Worm (Caenorhabditis elegans) whole organism, young adult: ENCODE results near the gene D1025.10.

Source experiments
- B0019.2 ChIP-seq: fragments of 200-800 bp; sonication (Bioruptor generic); conservative IDR thresholded peaks from 2 replicates; pipeline ENCODE4 v1.3.6; 2022; ENCODE audit warnings: missing genetic modification reagents, missing genetic modification characterization, missing compliant biosample characterization
- C06A6.2 ChIP-seq: fragments of 200-800 bp; sonication (Bioruptor generic); conservative IDR thresholded peaks from 2 replicates; pipeline ENCODE4 v1.3.6; 2022; ENCODE audit warnings: missing genetic modification characterization, missing compliant biosample characterization
- D2030.7 ChIP-seq: fragments of 200-800 bp; sonication (Bioruptor generic); IDR thresholded peaks from 2 replicates; pipeline ENCODE4 v1.3.6; 2022; ENCODE audit warnings: missing genetic modification reagents, missing genetic modification characterization, missing compliant biosample characterization
- F22D6.2 ChIP-seq: sonication (generic microtip); optimal IDR thresholded peaks from 2 replicates; lab custom pipeline; 2016; ENCODE audit warnings: mild to moderate bottlenecking, missing genetic modification characterization, missing compliant biosample characterization
- F23B12.7 ChIP-seq: sonication (generic microtip); optimal IDR thresholded peaks from 2 replicates; lab custom pipeline; 2017; ENCODE audit warnings: missing genetic modification characterization, mild to moderate bottlenecking, missing compliant biosample characterization, antibody characterized with exemption, moderate library complexity; ENCODE audit not compliant: insufficient read depth
- F37B4.10 ChIP-seq: fragments of 200-800 bp; sonication (Bioruptor generic); IDR thresholded peaks from 2 replicates; pipeline ENCODE4 v1.3.6; 2022; ENCODE audit warnings: missing genetic modification characterization, missing compliant biosample characterization
- K11D2.4 ChIP-seq: fragments of 200-800 bp; sonication (Bioruptor generic); IDR thresholded peaks from 2 replicates; pipeline ENCODE4 v1.3.6; 2022; ENCODE audit warnings: missing genetic modification reagents, missing genetic modification characterization, missing compliant biosample characterization
- K12H6.12 ChIP-seq: fragments of 200-800 bp; sonication (Bioruptor generic); optimal IDR thresholded peaks from 2 replicates; lab custom pipeline; 2018; ENCODE audit warnings: mild to moderate bottlenecking, missing genetic modification characterization, missing compliant biosample characterization
- Y56A3A.18 ChIP-seq: fragments of 200-800 bp; sonication (Bioruptor generic); IDR thresholded peaks from 2 replicates; pipeline ENCODE4 v1.3.6; 2022; ENCODE audit warnings: missing genetic modification reagents, missing genetic modification characterization, missing compliant biosample characterization
- ZK185.1 ChIP-seq: sonication (generic microtip); optimal IDR thresholded peaks from 2 replicates; lab custom pipeline; 2016; ENCODE audit warnings: mild to moderate bottlenecking, missing genetic modification characterization, missing compliant biosample characterization; ENCODE audit not compliant: poor library complexity, severe bottlenecking
- attf-3 ChIP-seq: fragments of 200-800 bp; sonication (Bioruptor generic); conservative IDR thresholded peaks from 2 replicates; pipeline ENCODE4 v1.3.6; 2022; ENCODE audit warnings: missing genetic modification reagents, missing genetic modification characterization, missing compliant biosample characterization
- attf-5 ChIP-seq: fragments of 200-800 bp; sonication (Bioruptor generic); optimal IDR thresholded peaks from 2 replicates; lab custom pipeline; 2018; ENCODE audit warnings: mild to moderate bottlenecking, missing genetic modification characterization, missing compliant biosample characterization
- cebp-1 ChIP-seq, 2 experiments: fragments of 200-800 bp in 1 of 2; sonication (Bioruptor generic) in 1 of 2; sonication (generic microtip) in 1 of 2; IDR thresholded peaks in 1 of 2; optimal IDR thresholded peaks in 1 of 2; 2 replicates each; pipeline versions ENCODE4 v1.3.6 to Lab custom; 2017 to 2022; ENCODE audit warnings: missing compliant biosample characterization in 2 of 2, missing genetic modification characterization in 2 of 2, mild to moderate bottlenecking in 1 of 2, missing genetic modification reagents in 1 of 2, moderate library complexity in 1 of 2
- ceh-100 ChIP-seq: fragments of 200-800 bp; sonication (Bioruptor generic); IDR thresholded peaks from 2 replicates; pipeline ENCODE4 v1.3.6; 2022; ENCODE audit warnings: missing genetic modification reagents, missing genetic modification characterization, missing compliant biosample characterization
- ceh-27 ChIP-seq: fragments of 200-800 bp; sonication (Bioruptor generic); optimal IDR thresholded peaks from 2 replicates; lab custom pipeline; 2018; ENCODE audit warnings: mild to moderate bottlenecking, missing genetic modification characterization, moderate library complexity, missing compliant biosample characterization
- chd-7 ChIP-seq: sonication (generic microtip); optimal IDR thresholded peaks from 2 replicates; lab custom pipeline; 2016; ENCODE audit warnings: mild to moderate bottlenecking, missing genetic modification characterization, moderate library complexity, missing compliant biosample characterization
- die-1 ChIP-seq: sonication (generic microtip); optimal IDR thresholded peaks from 2 replicates; lab custom pipeline; 2016; ENCODE audit warnings: missing genotype, mild to moderate bottlenecking, missing genetic modification characterization, missing compliant biosample characterization
- egl-18 ChIP-seq: fragments of 200-800 bp; sonication (Bioruptor generic); IDR thresholded peaks from 2 replicates; pipeline ENCODE4 v1.3.6; 2022; ENCODE audit warnings: missing genetic modification reagents, missing genetic modification characterization, missing compliant biosample characterization
- ets-4 ChIP-seq: fragments of 200-800 bp; sonication (Bioruptor generic); optimal IDR thresholded peaks from 2 replicates; lab custom pipeline; 2018; ENCODE audit warnings: mild to moderate bottlenecking, missing genetic modification characterization, missing compliant biosample characterization
- gei-17 ChIP-seq: fragments of 200-800 bp; sonication (Bioruptor generic); optimal IDR thresholded peaks from 2 replicates; lab custom pipeline; 2018; ENCODE audit warnings: mild to moderate bottlenecking, missing genetic modification characterization, missing compliant biosample characterization
- hlh-26 ChIP-seq: fragments of 200-800 bp; sonication (Bioruptor generic); conservative IDR thresholded peaks from 2 replicates; pipeline ENCODE4 v1.3.6; 2022; ENCODE audit warnings: missing genetic modification reagents, missing genetic modification characterization, missing compliant biosample characterization
- hmg-1.2 ChIP-seq: fragments of 200-800 bp; sonication (Bioruptor generic); IDR thresholded peaks from 2 replicates; pipeline ENCODE4 v1.3.6; 2022; ENCODE audit warnings: missing genetic modification reagents, missing genetic modification characterization, missing compliant biosample characterization
- let-526 ChIP-seq: fragments of 200-800 bp; sonication (Bioruptor generic); IDR thresholded peaks from 2 replicates; pipeline ENCODE4 v1.3.6; 2022; ENCODE audit warnings: missing genetic modification reagents, missing genetic modification characterization, missing compliant biosample characterization
- lin-40 ChIP-seq: sonication (generic microtip); optimal IDR thresholded peaks from 2 replicates; lab custom pipeline; 2016; ENCODE audit warnings: missing genetic modification characterization, mild to moderate bottlenecking, missing compliant biosample characterization, missing genotype, missing genetic modification reagents
- lin-54 ChIP-seq: fragments of 200-800 bp; sonication (Bioruptor generic); optimal IDR thresholded peaks from 2 replicates; lab custom pipeline; 2018; ENCODE audit warnings: mild to moderate bottlenecking, missing genetic modification characterization, missing compliant biosample characterization
- madf-10 ChIP-seq: sonication (generic microtip); optimal IDR thresholded peaks from 2 replicates; lab custom pipeline; 2016; ENCODE audit warnings: mild to moderate bottlenecking, missing genetic modification characterization, missing compliant biosample characterization
- mcd-1 ChIP-seq: fragments of 200-800 bp; sonication (Bioruptor generic); IDR thresholded peaks from 2 replicates; pipeline ENCODE4 v1.3.6; 2022; ENCODE audit warnings: missing genetic modification reagents, missing genetic modification characterization, missing compliant biosample characterization
- mel-28 ChIP-seq: sonication (generic microtip); optimal IDR thresholded peaks from 2 replicates; lab custom pipeline; 2016; ENCODE audit warnings: borderline replicate concordance, mild to moderate bottlenecking, missing genetic modification characterization, missing compliant biosample characterization
- mxl-1 ChIP-seq: sonication (generic microtip); optimal IDR thresholded peaks from 2 replicates; lab custom pipeline; 2016; ENCODE audit warnings: missing genetic modification characterization, missing compliant biosample characterization
- nfyb-1 ChIP-seq: fragments of 200-800 bp; sonication (Bioruptor generic); IDR thresholded peaks from 2 replicates; pipeline ENCODE4 v1.3.6; 2022; ENCODE audit warnings: missing genetic modification reagents, missing genetic modification characterization, missing compliant biosample characterization
- nhr-80 ChIP-seq: sonication (generic microtip); optimal IDR thresholded peaks from 2 replicates; lab custom pipeline; 2016; ENCODE audit warnings: missing genetic modification characterization, missing compliant biosample characterization
- nhr-90 ChIP-seq: sonication (generic microtip); optimal IDR thresholded peaks from 2 replicates; lab custom pipeline; 2016; ENCODE audit warnings: missing genotype, mild to moderate bottlenecking, missing genetic modification characterization, missing compliant biosample characterization
- pbrm-1 ChIP-seq: fragments of 200-800 bp; sonication (Bioruptor generic); IDR thresholded peaks from 2 replicates; pipeline ENCODE4 v1.3.6; 2022; ENCODE audit warnings: missing genetic modification reagents, missing genetic modification characterization, missing compliant biosample characterization
- rcor-1 ChIP-seq: fragments of 200-800 bp; sonication (Bioruptor generic); IDR thresholded peaks from 2 replicates; pipeline ENCODE4 v1.3.6; 2022; ENCODE audit warnings: missing genetic modification reagents, missing genetic modification characterization, missing compliant biosample characterization
- somi-1 ChIP-seq: fragments of 200-800 bp; sonication (Bioruptor generic); optimal IDR thresholded peaks from 2 replicates; lab custom pipeline; 2018; ENCODE audit warnings: mild to moderate bottlenecking, missing genetic modification characterization, missing compliant biosample characterization
- sptf-2 ChIP-seq: fragments of 200-800 bp; sonication (Bioruptor generic); optimal IDR thresholded peaks from 2 replicates; lab custom pipeline; 2018; ENCODE audit warnings: mild to moderate bottlenecking, missing genetic modification characterization, missing compliant biosample characterization
- tbp1 ChIP-seq: fragments of 200-800 bp; sonication (Bioruptor generic); optimal IDR thresholded peaks from 2 replicates; lab custom pipeline; 2018; ENCODE audit warnings: mild to moderate bottlenecking, missing genetic modification characterization, missing compliant biosample characterization
- tlf-1 ChIP-seq: fragments of 200-800 bp; sonication (Bioruptor generic); optimal IDR thresholded peaks from 2 replicates; lab custom pipeline; 2018; ENCODE audit warnings: mild to moderate bottlenecking, missing genetic modification characterization, missing compliant biosample characterization
- unc-62 ChIP-seq: fragments of 150-350 bp; optimal IDR thresholded peaks from 2 replicates; lab custom pipeline; 2014; ENCODE audit warnings: missing biosample characterization, missing genetic modification reagents, missing genetic modification characterization
- zfh-2 ChIP-seq: fragments of 200-800 bp; sonication (Bioruptor generic); conservative IDR thresholded peaks from 2 replicates; pipeline ENCODE4 v1.3.6; 2022; ENCODE audit warnings: missing genetic modification reagents, missing genetic modification characterization, missing compliant biosample characterization
- ztf-18 ChIP-seq: sonication (generic microtip); optimal IDR thresholded peaks from 2 replicates; lab custom pipeline; 2016; ENCODE audit warnings: missing genotype, mild to moderate bottlenecking, missing genetic modification characterization, missing compliant biosample characterization
- ztf-22 ChIP-seq: fragments of 200-800 bp; sonication (Bioruptor generic); optimal IDR thresholded peaks from 2 replicates; lab custom pipeline; 2018; ENCODE audit warnings: mild to moderate bottlenecking, missing genetic modification characterization, moderate library complexity, missing compliant biosample characterization
- ztf-26 ChIP-seq: sonication (generic microtip); optimal IDR thresholded peaks from 2 replicates; lab custom pipeline; 2017; ENCODE audit warnings: missing genetic modification characterization, missing compliant biosample characterization
- ztf-3 ChIP-seq: fragments of 200-800 bp; sonication (Bioruptor generic); optimal IDR thresholded peaks from 2 replicates; lab custom pipeline; 2018; ENCODE audit warnings: mild to moderate bottlenecking, missing genetic modification characterization, missing compliant biosample characterization

The D1025.10 gene

ce11 chrX:14559519-14560296 lies 43.0 kb downstream of the D1025.10 start:
- TF ChIP-seq pbrm-1 (GFP tag; lab: Robert Waterston, UW), result no peak
- peak; percentile 7; the same call in 1 of the 2 replicates for TF ChIP-seq hmg-1.2 (GFP tag; lab: Robert Waterston, UW)

ce11 chrX:14560297-14560680 lies 43.6 kb downstream of the D1025.10 start:
- TF ChIP-seq ztf-22 (GFP tag; lab: Kevin White, UChicago) (peak; percentile 14), ets-4 (GFP tag; lab: Kevin White, UChicago) (peak; percentile 61), rcor-1 (peak; percentile 49), ztf-3 (GFP tag; lab: Kevin White, UChicago) (peak; percentile 10), tbp1 (GFP tag; lab: Kevin White, UChicago) (peak; percentile 55), tlf-1 (GFP tag; lab: Kevin White, UChicago) (peak; percentile 66), D2030.7 (no peak), F37B4.10 (no peak), hmg-1.2 (GFP tag; lab: Robert Waterston, UW) (peak; percentile 59; the same call in 1 of the 2 replicates), lin-54 (GFP tag; lab: Kevin White, UChicago) (peak; percentile 43), mcd-1 (GFP tag; lab: Robert Waterston, UW) (peak; percentile 52), attf-5 (peak; percentile 60), die-1 (peak; percentile 68), somi-1 (peak; percentile 49), ceh-100 (GFP tag; lab: Robert Waterston, UW) (no peak), Y56A3A.18 (GFP tag; lab: Robert Waterston, UW) (peak; percentile 45; the same call in 1 of the 2 replicates), zfh-2 (GFP tag; lab: Robert Waterston, UW) (peak; percentile 79), nhr-90 (tag; lab: Kevin White, UChicago) (peak; percentile 73), ztf-18 (tag; lab: Kevin White, UChicago) (peak; percentile 49), hlh-26 (no peak), cebp-1 (GFP tag; IDR thresholded peaks at IDR 0.05; lab: Robert Waterston, UW) (peak; percentile 48; the same call in 1 of the 2 replicates), cebp-1 (tag; optimal IDR thresholded peaks at IDR 0.05; lab: Kevin White, UChicago) (peak; percentile 90), madf-10 (peak; percentile 84), chd-7 (tag; lab: Kevin White, UChicago) (peak; percentile 76), K11D2.4 (GFP tag; lab: Robert Waterston, UW) (peak; percentile 78), gei-17 (GFP tag; lab: Kevin White, UChicago) (peak; percentile 67), C06A6.2 (GFP tag; lab: Robert Waterston, UW) (peak; percentile 75), F23B12.7 (tag; lab: Kevin White, UChicago) (peak; percentile 56), lin-40 (tag; lab: Kevin White, UChicago) (peak; percentile 92), K12H6.12 (tag; lab: Kevin White, UChicago) (peak; percentile 68), ZK185.1 (tag; lab: Kevin White, UChicago) (peak; percentile 49), F22D6.2 (tag; lab: Kevin White, UChicago) (peak; percentile 32), sptf-2 (GFP tag; lab: Kevin White, UChicago) (no peak), unc-62 (GFP tag; lab: Kevin White, UChicago) (peak; percentile 70), mel-28 (no peak), egl-18 (GFP tag; lab: Robert Waterston, UW) (no peak), attf-3 (no peak), ztf-26 (tag; lab: Kevin White, UChicago) (peak; percentile 69), pbrm-1 (GFP tag; lab: Robert Waterston, UW) (0 out of 2 replicates have a peak, but pooled peaks have one; percentile 66), nhr-80 (peak; percentile 99), nfyb-1 (GFP tag; lab: Robert Waterston, UW) (peak; percentile 75), B0019.2 (GFP tag; lab: Robert Waterston, UW) (no peak), let-526 (GFP tag; lab: Robert Waterston, UW) (peak; percentile 27; the same call in 1 of the 2 replicates), mxl-1 (tag; lab: Kevin White, UChicago) (no peak), ceh-27 (GFP tag; lab: Kevin White, UChicago) (peak; percentile 85)
